Worm (Caenorhabditis elegans) whole organism, young adult: ENCODE data around the gene F27B3.8.

Experiments
- akir-1 ChIP-seq: fragments of 200-800 bp; sonication (Bioruptor generic); optimal IDR thresholded peaks from 2 replicates; lab custom pipeline; 2018; ENCODE audit warnings: mild to moderate bottlenecking, missing genetic modification characterization, moderate library complexity, missing compliant biosample characterization
- ceh-91 ChIP-seq: fragments of 200-800 bp; sonication (Bioruptor generic); IDR thresholded peaks from 2 replicates; pipeline ENCODE4 v1.3.6; 2022; ENCODE audit warnings: missing genetic modification reagents, missing genetic modification characterization, missing compliant biosample characterization
- madf-8 ChIP-seq: fragments of 200-800 bp; sonication (Bioruptor generic); conservative IDR thresholded peaks from 2 replicates; pipeline ENCODE4 v1.3.6; 2022; ENCODE audit warnings: missing genetic modification reagents, missing genetic modification characterization, missing compliant biosample characterization
- zim-3 ChIP-seq: sonication (generic microtip); optimal IDR thresholded peaks from 2 replicates; lab custom pipeline; 2017; ENCODE audit warnings: mild to moderate bottlenecking, missing genetic modification characterization, moderate library complexity, missing compliant biosample characterization

DNA sequence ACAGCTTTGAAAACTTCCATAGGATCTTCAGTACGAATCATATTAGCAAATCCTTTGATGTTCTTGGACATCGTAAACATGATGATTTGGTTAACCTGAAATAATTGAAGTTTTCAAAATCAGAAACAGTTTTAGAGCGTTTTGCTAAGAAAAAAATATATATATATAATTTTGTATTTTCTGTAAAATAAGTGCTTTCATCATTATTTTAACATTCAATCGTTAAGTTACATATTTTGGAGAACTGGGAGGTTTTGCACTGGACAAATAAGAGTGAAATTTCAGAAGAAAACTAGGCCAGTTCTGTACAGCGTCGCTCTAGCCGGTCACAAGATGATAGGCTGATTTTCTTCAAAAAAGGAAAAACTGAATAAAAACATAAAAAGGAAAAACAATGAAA lies 993 bp upstream of the F27B3.8 start, which contains the start of gene F27B3.6:
- TF ChIP-seq zim-3 (tag; lab: Kevin White, UChicago) (no peak), akir-1 (GFP tag; lab: Kevin White, UChicago) (no peak), madf-8 (no peak), ceh-91 (GFP tag; lab: Robert Waterston, UW) (no peak)
